Worm (Caenorhabditis elegans): ENCODE results near the gene hpo-12.

Gene hpo-12

ce11 chrIV:12282873-12283272 is at the start of gene hpo-12:
hpo-12 (plus strand) TSS chrIV:12283173.
- TF ChIP-seq F13C5.2 (tag; optimal IDR thresholded peaks at IDR 0.05) (no peak), hnd-1 (tag; optimal IDR thresholded peaks at IDR 0.05) (no peak), pes-1 (GFP tag; IDR thresholded peaks at IDR 0.05) (no peak), aly-1 (tag; optimal IDR thresholded peaks at IDR 0.05) (no peak), scrt-1 (GFP tag; IDR thresholded peaks at IDR 0.05) (no peak), ceh-36 (tag; optimal IDR thresholded peaks at IDR 0.05) (no peak), ama-1 (optimal IDR thresholded peaks at IDR 0.05) (no peak), ets-7 (tag; optimal IDR thresholded peaks at IDR 0.05) (no peak), sea-1 (GFP tag; conservative IDR thresholded peaks at IDR 0.05) (no peak), tra-4 (tag; optimal IDR thresholded peaks at IDR 0.05) (no peak)

- TF ChIP-seq flt-1 (GFP tag; IDR thresholded peaks at IDR 0.05): no peak
- TF ChIP-seq aly-1 (tag; optimal IDR thresholded peaks at IDR 0.05): no peak
- no peak for TF ChIP-seq B0310.2 (tag; optimal IDR thresholded peaks at IDR 0.05)
- TF ChIP-seq tbx-37 (GFP tag; conservative IDR thresholded peaks at IDR 0.05): no peak
- no peak for TF ChIP-seq hmg-4 (GFP tag; optimal IDR thresholded peaks at IDR 0.05)
- no peak for TF ChIP-seq ets-7 (tag; optimal IDR thresholded peaks at IDR 0.05)
- no peak for TF ChIP-seq hmbx-1 (tag; optimal IDR thresholded peaks at IDR 0.05)
- TF ChIP-seq pes-1 (GFP tag; IDR thresholded peaks at IDR 0.05): no peak
- no peak for TF ChIP-seq sea-1 (GFP tag; conservative IDR thresholded peaks at IDR 0.05)
- no peak for TF ChIP-seq F13C5.2 (tag; optimal IDR thresholded peaks at IDR 0.05)
- TF ChIP-seq ama-1 (optimal IDR thresholded peaks at IDR 0.05): no peak
- TF ChIP-seq hnd-1 (tag; optimal IDR thresholded peaks at IDR 0.05): no peak
- no peak for TF ChIP-seq scrt-1 (GFP tag; IDR thresholded peaks at IDR 0.05)
- TF ChIP-seq tbx-11 (GFP tag; IDR thresholded peaks at IDR 0.05): no peak
- TF ChIP-seq tra-4 (tag; optimal IDR thresholded peaks at IDR 0.05): no peak
- no peak for TF ChIP-seq ceh-13 (GFP tag; optimal IDR thresholded peaks at IDR 0.05)
Observed at ce11 chrIV:12236011-12236410, 47.0 kb upstream of the hpo-12 start, which contains the start of gene sre-16. sre-16 (minus strand) TSS chrIV:12236111.

ce11 chrIV:12238851-12239250 is 44.1 kb upstream of the hpo-12 start, which contains the start of gene sre-19:
sre-19 (minus strand) TSS chrIV:12238951.
- TF ChIP-seq tra-4 (tag; optimal IDR thresholded peaks at IDR 0.05) (no peak), hmbx-1 (tag; optimal IDR thresholded peaks at IDR 0.05) (no peak), F13C5.2 (tag; optimal IDR thresholded peaks at IDR 0.05) (no peak), pes-1 (GFP tag; IDR thresholded peaks at IDR 0.05) (no peak), tbx-37 (GFP tag; conservative IDR thresholded peaks at IDR 0.05) (no peak), hmg-4 (GFP tag; optimal IDR thresholded peaks at IDR 0.05) (no peak), ets-7 (tag; optimal IDR thresholded peaks at IDR 0.05) (no peak), ama-1 (optimal IDR thresholded peaks at IDR 0.05) (no peak), scrt-1 (GFP tag; IDR thresholded peaks at IDR 0.05) (no peak)

ce11 chrIV:12244706-12245105 is 38.3 kb upstream of the hpo-12 start, which contains the start of gene sre-15:
sre-15 (minus strand) TSS chrIV:12244806.
- TF ChIP-seq hmbx-1 (tag; optimal IDR thresholded peaks at IDR 0.05) (no peak), tbx-11 (GFP tag; IDR thresholded peaks at IDR 0.05) (no peak), pes-1 (GFP tag; IDR thresholded peaks at IDR 0.05) (no peak), ets-7 (tag; optimal IDR thresholded peaks at IDR 0.05) (no peak), scrt-1 (GFP tag; IDR thresholded peaks at IDR 0.05) (no peak), ceh-13 (GFP tag; optimal IDR thresholded peaks at IDR 0.05) (no peak), aly-1 (tag; optimal IDR thresholded peaks at IDR 0.05) (no peak), ceh-36 (tag; optimal IDR thresholded peaks at IDR 0.05) (no peak), hnd-1 (tag; optimal IDR thresholded peaks at IDR 0.05) (no peak), F13C5.2 (tag; optimal IDR thresholded peaks at IDR 0.05) (no peak), sea-1 (GFP tag; conservative IDR thresholded peaks at IDR 0.05) (no peak), tbx-37 (GFP tag; conservative IDR thresholded peaks at IDR 0.05) (no peak), tra-4 (tag; optimal IDR thresholded peaks at IDR 0.05) (no peak)

ce11 chrIV:12252579-12252978 is 30.4 kb upstream of the hpo-12 start, which contains the start of gene dnj-26:
dnj-26 (minus strand) TSS chrIV:12252679.
- no peak for TF ChIP-seq sea-1 (GFP tag; conservative IDR thresholded peaks at IDR 0.05)
- no peak for TF ChIP-seq F13C5.2 (tag; optimal IDR thresholded peaks at IDR 0.05)
- no peak for TF ChIP-seq B0310.2 (tag; optimal IDR thresholded peaks at IDR 0.05)
- TF ChIP-seq ets-7 (tag; optimal IDR thresholded peaks at IDR 0.05): no peak
- TF ChIP-seq tbx-37 (GFP tag; conservative IDR thresholded peaks at IDR 0.05): no peak
- TF ChIP-seq hnd-1 (tag; optimal IDR thresholded peaks at IDR 0.05): no peak
- TF ChIP-seq ama-1 (optimal IDR thresholded peaks at IDR 0.05): no peak

- no peak for TF ChIP-seq hnd-1 (tag; optimal IDR thresholded peaks at IDR 0.05)
- no peak for TF ChIP-seq scrt-1 (GFP tag; IDR thresholded peaks at IDR 0.05)
Observed at ce11 chrIV:12259161-12259870, 23.7 kb upstream of the hpo-12 start, which contains the start of gene Y39C12A.9. Y39C12A.9 (minus strand) TSS chrIV:12259211.

ce11 chrIV:12261353-12261752 is 21.6 kb upstream of the hpo-12 start, which contains the start of gene sre-14:
sre-14 (minus strand) TSS chrIV:12261453.
- no peak for TF ChIP-seq F13C5.2 (tag; optimal IDR thresholded peaks at IDR 0.05)
- no peak for TF ChIP-seq flt-1 (GFP tag; IDR thresholded peaks at IDR 0.05)
- no peak for TF ChIP-seq scrt-1 (GFP tag; IDR thresholded peaks at IDR 0.05)
- TF ChIP-seq ceh-36 (tag; optimal IDR thresholded peaks at IDR 0.05): no peak
- no peak for TF ChIP-seq hnd-1 (tag; optimal IDR thresholded peaks at IDR 0.05)
- TF ChIP-seq pes-1 (GFP tag; IDR thresholded peaks at IDR 0.05): no peak
- TF ChIP-seq hmbx-1 (tag; optimal IDR thresholded peaks at IDR 0.05): no peak
- TF ChIP-seq B0310.2 (tag; optimal IDR thresholded peaks at IDR 0.05): no peak
- no peak for TF ChIP-seq ceh-13 (GFP tag; optimal IDR thresholded peaks at IDR 0.05)
- TF ChIP-seq tbx-11 (GFP tag; IDR thresholded peaks at IDR 0.05): no peak
- no peak for TF ChIP-seq hmg-4 (GFP tag; optimal IDR thresholded peaks at IDR 0.05)
- TF ChIP-seq ama-1 (optimal IDR thresholded peaks at IDR 0.05): no peak
- TF ChIP-seq sea-1 (GFP tag; conservative IDR thresholded peaks at IDR 0.05): no peak
